Fruit fly (Drosophila melanogaster) whole organism, wandering third instar larva: Measurements from ENCODE around the gene sstn.

ENCODE experiments used
- CrebA ChIP-seq: fragments of 200-800 bp; sonication (Bioruptor generic); optimal IDR thresholded peaks from 2 replicates; lab custom pipeline; 2016; ENCODE audit warnings: missing biosample characterization, mild to moderate bottlenecking, missing genetic modification characterization, borderline replicate concordance
- Dfd ChIP-seq: fragments of >200 bp; optimal IDR thresholded peaks from 2 replicates; lab custom pipeline; 2017; ENCODE audit warnings: missing biosample characterization, missing genetic modification characterization
- dsf ChIP-seq: sonication (Bioruptor generic); optimal IDR thresholded peaks from 2 replicates; lab custom pipeline; 2016; ENCODE audit warnings: missing biosample characterization, missing genetic modification characterization, borderline replicate concordance
- pan ChIP-seq: fragments of >200 bp; optimal IDR thresholded peaks from 2 replicates; lab custom pipeline; 2017
- psq ChIP-seq: fragments of 200-800 bp; sonication (Bioruptor generic); optimal IDR thresholded peaks from 3 replicates; lab custom pipeline; 2017; ENCODE audit warnings: missing biosample characterization, mild to moderate bottlenecking, missing genetic modification characterization, moderate library complexity

- TF ChIP-seq psq (GFP tag; lab: Kevin White, UChicago) (peak; percentile 0), dsf (GFP tag; lab: Kevin White, UChicago) (no peak), pan (no peak), CrebA (GFP tag; lab: Kevin White, UChicago) (no peak), Dfd (GFP tag; lab: Kevin White, UChicago) (no peak)
These were observed 460 bp downstream of the sstn start for dm6 chr3L:15093929-15094588.
